Worm (Caenorhabditis elegans) whole organism, L4 larva: Measurements from ENCODE around the gene mtpn-1.
A peak's percentile ranks its signal among the peaks of the same experiment; 100 is the strongest.

Experiments used
- ama-1 ChIP-seq: fragments of 150-350 bp; optimal IDR thresholded peaks from 2 replicates; lab custom pipeline; 2014; ENCODE audit warnings: inconsistent platforms, mixed read lengths
- attf-4 ChIP-seq: sonication (generic microtip); optimal IDR thresholded peaks from 3 replicates; lab custom pipeline; 2017; ENCODE audit warnings: missing biosample characterization, missing genetic modification characterization
- egl-43 ChIP-seq: fragments of 200-800 bp; sonication (Bioruptor generic); IDR thresholded peaks from 2 replicates; pipeline ENCODE4 v1.3.6; 2022; ENCODE audit warnings: missing genetic modification reagents, missing genetic modification characterization, missing compliant biosample characterization
- fkh-10 ChIP-seq: fragments of 150-350 bp; optimal IDR thresholded peaks from 2 replicates; lab custom pipeline; 2014; ENCODE audit warnings: missing biosample characterization, missing genetic modification reagents, missing genetic modification characterization
- lin-15B ChIP-seq: fragments of 150-350 bp; sonication (generic microtip); optimal IDR thresholded peaks from 3 replicates; lab custom pipeline; 2014; ENCODE audit warnings: missing biosample characterization, missing genetic modification characterization
- nhr-237 ChIP-seq: sonication (generic microtip); optimal IDR thresholded peaks from 2 replicates; lab custom pipeline; 2017; ENCODE audit warnings: missing biosample characterization, missing genetic modification characterization
- nhr-28 ChIP-seq: fragments of 150-350 bp; optimal IDR thresholded peaks from 2 replicates; lab custom pipeline; 2014; ENCODE audit warnings: missing biosample characterization, missing genetic modification characterization
- pha-4 ChIP-seq, 2 experiments: fragments of 150-350 bp in 1 of 2; fragments of 200-800 bp in 1 of 2; sonication (Bioruptor generic) in 1 of 2; IDR thresholded peaks in 1 of 2; optimal IDR thresholded peaks in 1 of 2; 2 replicates each; pipeline versions ENCODE4 v1.3.6 to Lab custom; 2014 to 2022; ENCODE audit warnings: missing genetic modification characterization in 2 of 2, missing genetic modification reagents in 2 of 2, missing biosample characterization in 1 of 2, missing compliant biosample characterization in 1 of 2
- php-3 ChIP-seq: fragments of 200-800 bp; sonication (Bioruptor generic); IDR thresholded peaks from 2 replicates; pipeline ENCODE4 v1.3.6; 2022; ENCODE audit warnings: missing genetic modification reagents, missing genetic modification characterization, missing compliant biosample characterization
- pqm-1 ChIP-seq: sonication (generic microtip); optimal IDR thresholded peaks from 2 replicates; lab custom pipeline; 2017; ENCODE audit warnings: missing biosample characterization, missing genetic modification characterization
- saeg-2 ChIP-seq: fragments of 200-800 bp; sonication (Bioruptor generic); IDR thresholded peaks from 2 replicates; pipeline ENCODE4 v1.3.6; 2022; ENCODE audit warnings: missing genetic modification reagents, missing genetic modification characterization, missing compliant biosample characterization
- snpc-1.2 ChIP-seq: fragments of 200-800 bp; sonication (Bioruptor generic); IDR thresholded peaks from 2 replicates; pipeline ENCODE4 v1.3.6; 2022; ENCODE audit warnings: missing genetic modification reagents, missing genetic modification characterization, missing compliant biosample characterization
- unc-39 ChIP-seq: sonication (generic microtip); optimal IDR thresholded peaks from 2 replicates; lab custom pipeline; 2017; ENCODE audit warnings: missing biosample characterization, missing genetic modification characterization
- unc-62 ChIP-seq, 3 experiments: fragments of 150-350 bp in 1 of 3; sonication (generic microtip); optimal IDR thresholded peaks in 2 of 3; peaks in 1 of 3; 1 replicate in 1 of 3; 2 replicates in 2 of 3; lab custom pipeline; 2014 to 2017; ENCODE audit warnings: missing biosample characterization in 3 of 3, missing genetic modification characterization in 3 of 3, missing genetic modification reagents in 3 of 3, missing genotype in 1 of 3

- no peak for TF ChIP-seq egl-43
- no peak for TF ChIP-seq attf-4
- TF ChIP-seq fkh-10, result no peak
- TF ChIP-seq nhr-237 (tag; lab: Kevin White, UChicago), result no peak
- no peak for TF ChIP-seq lin-15B (tag; lab: Kevin White, UChicago)
- TF ChIP-seq saeg-2 (GFP tag; lab: Robert Waterston, UW), result no peak
- no peak for TF ChIP-seq pqm-1 (tag; lab: Kevin White, UChicago)
- TF ChIP-seq php-3 (GFP tag; lab: Robert Waterston, UW), result 0 out of 2 replicates have a peak, but pooled peaks have one; percentile 23
- TF ChIP-seq unc-62 (GFP tag; optimal IDR thresholded peaks at IDR 0.05 in 1 of 2; lab: Kevin White, UChicago), result no peak
- TF ChIP-seq unc-62 (tag; optimal IDR thresholded peaks at IDR 0.05; lab: Kevin White, UChicago), result no peak
- no peak for TF ChIP-seq nhr-28 (tag; lab: Kevin White, UChicago)
- no peak for TF ChIP-seq pha-4 (GFP tag; IDR thresholded peaks at IDR 0.05; lab: Robert Waterston, UW)
- TF ChIP-seq pha-4 (tag; optimal IDR thresholded peaks at IDR 0.05; lab: Kevin White, UChicago), result no peak
- no peak for TF ChIP-seq unc-39 (tag; lab: Kevin White, UChicago)
- no peak for TF ChIP-seq snpc-1.2 (GFP tag; lab: Robert Waterston, UW)
- no peak for TF ChIP-seq ama-1
Measured at ce11 chrX:2369073-2369472, 38.2 kb upstream of the mtpn-1 start.
